Worm (Caenorhabditis elegans) whole organism, L3 larva: ENCODE results near the gene rpb-4.

Experiments used
- R02D3.7 ChIP-seq: fragments of 150-350 bp; optimal IDR thresholded peaks from 2 replicates; lab custom pipeline; 2014; ENCODE audit warnings: missing biosample characterization, missing genetic modification characterization
- ZK546.5 ChIP-seq: sonication (generic microtip); optimal IDR thresholded peaks from 2 replicates; lab custom pipeline; 2017; ENCODE audit warnings: missing biosample characterization, missing genetic modification characterization
- aly-2 ChIP-seq: fragments of 150-350 bp; optimal IDR thresholded peaks from 2 replicates; lab custom pipeline; 2014; ENCODE audit warnings: missing biosample characterization, missing genetic modification characterization
- ama-1 ChIP-seq: fragments of 150-350 bp; optimal IDR thresholded peaks from 2 replicates; lab custom pipeline; 2018
- ceh-16 ChIP-seq: sonication (generic microtip); optimal IDR thresholded peaks from 2 replicates; lab custom pipeline; 2017; ENCODE audit warnings: missing biosample characterization, missing genetic modification characterization
- ceh-28 ChIP-seq: fragments of 150-350 bp; optimal IDR thresholded peaks from 2 replicates; lab custom pipeline; 2014; ENCODE audit warnings: missing biosample characterization, missing genetic modification reagents, missing genetic modification characterization
- ceh-82 ChIP-seq: fragments of 150-350 bp; optimal IDR thresholded peaks from 2 replicates; lab custom pipeline; 2014; ENCODE audit warnings: missing biosample characterization, missing genetic modification characterization
- ceh-9 ChIP-seq: sonication (generic microtip); optimal IDR thresholded peaks from 2 replicates; lab custom pipeline; 2018; ENCODE audit warnings: missing biosample characterization, missing genetic modification characterization
- daf-12 ChIP-seq: fragments of 150-350 bp; optimal IDR thresholded peaks from 2 replicates; lab custom pipeline; 2014; ENCODE audit warnings: missing biosample characterization, missing genetic modification reagents, missing genetic modification characterization
- egl-27 ChIP-seq: sonication (generic microtip); optimal IDR thresholded peaks from 4 replicates; lab custom pipeline; 2017; ENCODE audit warnings: missing biosample characterization, missing genetic modification reagents, missing genetic modification characterization
- egl-5 ChIP-seq: fragments of 150-350 bp; optimal IDR thresholded peaks from 2 replicates; lab custom pipeline; 2017; ENCODE audit warnings: missing biosample characterization, missing genetic modification reagents, missing genetic modification characterization, inconsistent platforms
- elt-1 ChIP-seq: fragments of 150-350 bp; optimal IDR thresholded peaks from 2 replicates; lab custom pipeline; 2014; ENCODE audit warnings: missing biosample characterization, missing genetic modification characterization
- elt-2 ChIP-seq: sonication (generic microtip); optimal IDR thresholded peaks from 2 replicates; lab custom pipeline; 2016; ENCODE audit warnings: missing genetic modification reagents, mild to moderate bottlenecking, missing genetic modification characterization, missing compliant biosample characterization
- elt-3 ChIP-seq, 3 experiments: fragments of 150-350 bp in 1 of 3; sonication (generic microtip) in 2 of 3; optimal IDR thresholded peaks; 2 replicates in 2 of 3; 4 replicates in 1 of 3; lab custom pipeline; 2014 to 2017; ENCODE audit warnings: missing biosample characterization in 3 of 3, missing genetic modification characterization in 3 of 3
- eor-1 ChIP-seq, 2 experiments: fragments of 150-350 bp; optimal IDR thresholded peaks; 2 replicates each; lab custom pipeline; 2014 to 2018; ENCODE audit warnings: missing biosample characterization in 2 of 2, missing genetic modification characterization in 2 of 2
- fkh-10 ChIP-seq: sonication (generic microtip); optimal IDR thresholded peaks from 2 replicates; lab custom pipeline; 2017; ENCODE audit warnings: missing biosample characterization, missing genetic modification reagents, missing genetic modification characterization
- fkh-2 ChIP-seq: fragments of 150-350 bp; optimal IDR thresholded peaks from 2 replicates; lab custom pipeline; 2014; ENCODE audit warnings: missing biosample characterization, missing genetic modification reagents, missing genetic modification characterization
- fos-1 ChIP-seq: fragments of 150-350 bp; optimal IDR thresholded peaks from 2 replicates; lab custom pipeline; 2014; ENCODE audit warnings: missing biosample characterization, missing genetic modification characterization
- hmg-11 ChIP-seq: sonication (generic microtip); optimal IDR thresholded peaks from 2 replicates; lab custom pipeline; 2016; ENCODE audit warnings: missing genetic modification characterization, missing compliant biosample characterization
- jun-1 ChIP-seq: fragments of 150-350 bp; optimal IDR thresholded peaks from 2 replicates; lab custom pipeline; 2014; ENCODE audit warnings: missing biosample characterization, missing genetic modification reagents, missing genetic modification characterization
- lin-15B ChIP-seq: fragments of 150-350 bp; optimal IDR thresholded peaks from 2 replicates; lab custom pipeline; 2014; ENCODE audit warnings: missing biosample characterization, missing genetic modification characterization
- lin-39 ChIP-seq: fragments of 150-350 bp; optimal IDR thresholded peaks from 2 replicates; lab custom pipeline; 2018; ENCODE audit warnings: missing biosample characterization, missing genetic modification reagents, missing genetic modification characterization
- lsy-12 ChIP-seq: sonication (generic microtip); optimal IDR thresholded peaks from 2 replicates; lab custom pipeline; 2016; ENCODE audit warnings: mild to moderate bottlenecking, missing genetic modification characterization, missing compliant biosample characterization
- mdl-1 ChIP-seq: fragments of 150-350 bp; optimal IDR thresholded peaks from 2 replicates; lab custom pipeline; 2014; ENCODE audit warnings: missing biosample characterization, missing genetic modification characterization
- mml-1 ChIP-seq: fragments of 150-350 bp; sonication (generic microtip); optimal IDR thresholded peaks from 3 replicates; lab custom pipeline; 2014; ENCODE audit warnings: missing biosample characterization, missing genetic modification characterization
- nfya-1 ChIP-seq: sonication (generic microtip); optimal IDR thresholded peaks from 2 replicates; lab custom pipeline; 2017; ENCODE audit warnings: missing genetic modification characterization, mild to moderate bottlenecking, missing compliant biosample characterization, antibody characterized with exemption, moderate library complexity; ENCODE audit not compliant: insufficient read depth
- nhr-11 ChIP-seq: fragments of 150-350 bp; optimal IDR thresholded peaks from 2 replicates; lab custom pipeline; 2014; ENCODE audit warnings: missing biosample characterization, missing genetic modification characterization
- nhr-12 ChIP-seq: fragments of 150-350 bp; optimal IDR thresholded peaks from 2 replicates; lab custom pipeline; 2014; ENCODE audit warnings: missing biosample characterization, missing genetic modification characterization
- nhr-23 ChIP-seq: fragments of 150-350 bp; optimal IDR thresholded peaks from 2 replicates; lab custom pipeline; 2014; ENCODE audit warnings: missing biosample characterization, missing genetic modification reagents, missing genetic modification characterization
- nhr-237 ChIP-seq: fragments of 150-350 bp; optimal IDR thresholded peaks from 2 replicates; lab custom pipeline; 2014; ENCODE audit warnings: missing biosample characterization, missing genetic modification characterization
- nhr-25 ChIP-seq: sonication (generic microtip); optimal IDR thresholded peaks from 2 replicates; lab custom pipeline; 2017; ENCODE audit warnings: missing biosample characterization, missing genetic modification characterization
- nhr-28 ChIP-seq: fragments of 150-350 bp; optimal IDR thresholded peaks from 2 replicates; lab custom pipeline; 2014; ENCODE audit warnings: missing biosample characterization, missing genetic modification characterization
- nhr-43 ChIP-seq: sonication (generic microtip); optimal IDR thresholded peaks from 2 replicates; lab custom pipeline; 2016; ENCODE audit warnings: mild to moderate bottlenecking, missing genetic modification characterization, missing compliant biosample characterization; ENCODE audit not compliant: poor library complexity, severe bottlenecking
- nhr-67 ChIP-seq: fragments of 150-350 bp; optimal IDR thresholded peaks from 2 replicates; lab custom pipeline; 2014; ENCODE audit warnings: missing biosample characterization, missing genetic modification characterization
- nhr-76 ChIP-seq: fragments of 150-350 bp; sonication (generic microtip); optimal IDR thresholded peaks from 5 replicates; lab custom pipeline; 2014; ENCODE audit warnings: missing biosample characterization, missing genetic modification characterization
- nhr-77 ChIP-seq: fragments of 150-350 bp; optimal IDR thresholded peaks from 2 replicates; lab custom pipeline; 2014; ENCODE audit warnings: missing biosample characterization, missing genetic modification characterization
- pha-4 ChIP-seq: fragments of 150-350 bp; optimal IDR thresholded peaks from 2 replicates; lab custom pipeline; 2014; ENCODE audit warnings: missing biosample characterization, missing genetic modification reagents, missing genetic modification characterization
- pqm-1 ChIP-seq: fragments of 150-350 bp; optimal IDR thresholded peaks from 2 replicates; lab custom pipeline; 2017; ENCODE audit warnings: missing biosample characterization, missing genetic modification characterization, inconsistent platforms
- sea-2 ChIP-seq: fragments of 150-350 bp; sonication (generic microtip); optimal IDR thresholded peaks from 4 replicates; lab custom pipeline; 2014; ENCODE audit warnings: missing biosample characterization, missing genetic modification reagents, missing genetic modification characterization
- skn-1 ChIP-seq: fragments of 150-350 bp; optimal IDR thresholded peaks from 2 replicates; lab custom pipeline; 2014; ENCODE audit warnings: missing biosample characterization, missing genetic modification characterization
- snpc-4 ChIP-seq: fragments of 150-350 bp; optimal IDR thresholded peaks from 2 replicates; lab custom pipeline; 2014; ENCODE audit warnings: missing biosample characterization, missing genetic modification characterization
- tbx-2 ChIP-seq: sonication (generic microtip); optimal IDR thresholded peaks from 2 replicates; lab custom pipeline; 2016; ENCODE audit warnings: mild to moderate bottlenecking, missing genetic modification characterization, missing compliant biosample characterization
- unc-39 ChIP-seq: sonication (generic microtip); optimal IDR thresholded peaks from 4 replicates; lab custom pipeline; 2017; ENCODE audit warnings: missing biosample characterization, missing genetic modification characterization
- unc-62 ChIP-seq: fragments of 150-350 bp; sonication (generic microtip); optimal IDR thresholded peaks from 4 replicates; lab custom pipeline; 2014; ENCODE audit warnings: missing biosample characterization, missing genetic modification reagents, missing genetic modification characterization
- zag-1 ChIP-seq: fragments of 150-350 bp; optimal IDR thresholded peaks from 2 replicates; lab custom pipeline; 2014; ENCODE audit warnings: missing biosample characterization, missing genetic modification characterization
- ztf-11 ChIP-seq: fragments of 150-350 bp; optimal IDR thresholded peaks from 2 replicates; lab custom pipeline; 2014; ENCODE audit warnings: missing biosample characterization, missing genetic modification characterization
- ztf-4 ChIP-seq: fragments of 150-350 bp; optimal IDR thresholded peaks from 2 replicates; lab custom pipeline; 2014; ENCODE audit warnings: missing biosample characterization, missing genetic modification characterization

Gene rpb-4

ce11 chrII:7385442-7385841, 11.1 kb downstream of the rpb-4 start, which contains the start of gene sre-3:
Gene sre-3 (plus strand): TSS chrII:7385742.
- no peak for TF ChIP-seq ztf-4 (tag; lab: Kevin White, UChicago)
- no peak for TF ChIP-seq nfya-1 (tag; lab: Kevin White, UChicago)
- no peak for TF ChIP-seq tbx-2 (tag; lab: Kevin White, UChicago)
- no peak for TF ChIP-seq fos-1 (tag; lab: Kevin White, UChicago)
- no peak for TF ChIP-seq ceh-16 (tag; lab: Kevin White, UChicago)
- no peak for TF ChIP-seq nhr-76 (tag; lab: Kevin White, UChicago)
- TF ChIP-seq pqm-1 (tag; lab: Kevin White, UChicago) = no peak
- no peak for TF ChIP-seq nhr-28
- no peak for TF ChIP-seq skn-1
- TF ChIP-seq ZK546.5 (tag; lab: Kevin White, UChicago) = no peak
- no peak for TF ChIP-seq zag-1 (tag; lab: Kevin White, UChicago)
- TF ChIP-seq unc-39 = no peak
- no peak for TF ChIP-seq jun-1 (tag; lab: Kevin White, UChicago)

DNA sequence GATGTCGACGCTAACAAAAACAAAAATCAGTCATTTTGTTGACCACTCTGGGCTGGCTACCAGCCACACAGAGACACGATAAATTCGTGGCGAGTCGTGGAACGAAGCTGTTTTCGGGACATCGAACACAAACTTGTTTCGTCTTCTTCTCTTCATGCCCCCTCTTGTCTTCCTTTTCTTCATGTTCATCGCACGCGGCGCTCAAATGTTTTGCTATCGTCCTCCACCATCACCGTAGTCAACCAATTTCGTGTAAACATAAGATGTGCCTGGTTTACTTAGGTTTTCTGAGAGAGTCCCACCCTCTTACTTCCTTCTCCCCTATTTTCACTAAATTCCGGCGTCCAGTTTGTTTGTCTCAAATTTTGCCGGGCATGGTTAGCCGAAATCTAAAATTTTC, 16.0 kb downstream of the rpb-4 start:
- no peak for TF ChIP-seq daf-12
- peak; percentile 15 for TF ChIP-seq nhr-23 (tag; lab: Kevin White, UChicago)
- TF ChIP-seq nhr-25 = peak; percentile 23
- TF ChIP-seq nhr-43 = peak; percentile 30

- no peak for TF ChIP-seq daf-12
- TF ChIP-seq ztf-11 (tag; lab: Kevin White, UChicago) = no peak
- no peak for TF ChIP-seq mdl-1 (tag; lab: Kevin White, UChicago)
- TF ChIP-seq ZK546.5 (tag; lab: Kevin White, UChicago) = no peak
- no peak for TF ChIP-seq sea-2 (GFP tag; lab: Kevin White, UChicago)
- no peak for TF ChIP-seq ztf-4 (tag; lab: Kevin White, UChicago)
- TF ChIP-seq fkh-10 (GFP tag; lab: Kevin White, UChicago) = no peak
- peak; percentile 43 for TF ChIP-seq lin-15B (tag; lab: Kevin White, UChicago)
- TF ChIP-seq nhr-77 = no peak
- TF ChIP-seq jun-1 (tag; lab: Kevin White, UChicago) = peak; percentile 65
- TF ChIP-seq nhr-67 (tag; lab: Kevin White, UChicago) = no peak
- peak; percentile 56 for TF ChIP-seq egl-5 (tag; lab: Kevin White, UChicago)
- TF ChIP-seq nhr-76 (tag; lab: Kevin White, UChicago) = no peak
- no peak for TF ChIP-seq unc-39
- TF ChIP-seq mml-1 (tag; lab: Kevin White, UChicago) = no peak
- TF ChIP-seq egl-27 (tag; lab: Kevin White, UChicago) = no peak
- no peak for TF ChIP-seq ceh-16 (tag; lab: Kevin White, UChicago)
- peak; percentile 85 for TF ChIP-seq nhr-25
- TF ChIP-seq snpc-4 = peak; percentile 8
- TF ChIP-seq lsy-12 (tag; lab: Kevin White, UChicago) = no peak
- no peak for TF ChIP-seq zag-1 (tag; lab: Kevin White, UChicago)
- TF ChIP-seq nfya-1 (tag; lab: Kevin White, UChicago) = peak; percentile 66
- TF ChIP-seq ama-1 = no peak
- TF ChIP-seq fos-1 (tag; lab: Kevin White, UChicago) = peak; percentile 42
- TF ChIP-seq nhr-237 = no peak
- TF ChIP-seq hmg-11 (tag; lab: Kevin White, UChicago) = peak; percentile 87
- no peak for TF ChIP-seq skn-1
- no peak for TF ChIP-seq eor-1 (tag; optimal IDR thresholded peaks at IDR 0.05; lab: Kevin White, UChicago)
- peak; percentile 54 for TF ChIP-seq nhr-23 (tag; lab: Kevin White, UChicago)
- TF ChIP-seq nhr-11 (tag; lab: Kevin White, UChicago) = no peak
- TF ChIP-seq elt-1 (tag; lab: Kevin White, UChicago) = peak; percentile 21
- TF ChIP-seq lin-39 (tag; lab: Kevin White, UChicago) = peak; percentile 63
- peak; percentile 48 for TF ChIP-seq R02D3.7
- TF ChIP-seq nhr-43 = peak; percentile 6
- no peak for TF ChIP-seq ceh-82
- TF ChIP-seq tbx-2 (tag; lab: Kevin White, UChicago) = no peak
- no peak for TF ChIP-seq nhr-12 (tag; lab: Kevin White, UChicago)
- TF ChIP-seq elt-3 (tag; optimal IDR thresholded peaks at IDR 0.05; lab: Kevin White, UChicago) = peak in 2 of 3 experiments; percentile 45
- peak; percentile 49 for TF ChIP-seq pha-4 (tag; lab: Kevin White, UChicago)
- TF ChIP-seq aly-2 = no peak
- TF ChIP-seq elt-2 (tag; lab: Kevin White, UChicago) = peak; percentile 68
- TF ChIP-seq pqm-1 (tag; lab: Kevin White, UChicago) = peak; percentile 47
- peak; percentile 4 for TF ChIP-seq unc-62
- TF ChIP-seq fkh-2 = no peak
- TF ChIP-seq nhr-28 = no peak
- no peak for TF ChIP-seq ceh-9 (tag; lab: Kevin White, UChicago)
- TF ChIP-seq ceh-28 (tag; lab: Kevin White, UChicago) = peak; percentile 49
Observed at ce11 chrII:7392052-7392694, 17.9 kb downstream of the rpb-4 start.
